Fruit fly (Drosophila melanogaster): Measurements from ENCODE around the gene CG10660.

dm6 chr3L:12463580-12463979 lies 26.9 kb downstream of the CG10660 start:
- TF ChIP-seq pan (optimal IDR thresholded peaks at IDR 0.05): no peak
- no peak for TF ChIP-seq usp (GFP tag; optimal IDR thresholded peaks at IDR 0.05)
- no peak for TF ChIP-seq Dll (optimal IDR thresholded peaks at IDR 0.05)
- TF ChIP-seq CG8478 (optimal IDR thresholded peaks at IDR 0.05): no peak
- TF ChIP-seq psq (optimal IDR thresholded peaks at IDR 0.05): no peak
- TF ChIP-seq EcR (GFP tag; optimal IDR thresholded peaks at IDR 0.05): no peak
